Fruit fly (Drosophila melanogaster) whole organism, embryonic: ENCODE measurements around the gene Rnb.

Experiments used
- CG10209 ChIP-seq: fragments of 200-800 bp; sonication (Bioruptor generic); optimal IDR thresholded peaks from 3 replicates; lab custom pipeline; 2017; ENCODE audit warnings: missing biosample characterization, mild to moderate bottlenecking, missing genetic modification characterization, missing genetic modification reagents
- CG15269 ChIP-seq: fragments of 200-800 bp; sonication (Bioruptor generic); optimal IDR thresholded peaks from 2 replicates; lab custom pipeline; 2018; ENCODE audit warnings: missing biosample characterization, mild to moderate bottlenecking, missing genetic modification characterization, moderate library complexity
- CG17612 ChIP-seq: fragments of 200-800 bp; sonication (Bioruptor generic); IDR thresholded peaks from 2 replicates; pipeline ENCODE4 v1.3.6; 2022; ENCODE audit warnings: missing biosample characterization, missing genetic modification characterization
- CG6175 ChIP-seq: fragments of 200-800 bp; sonication (Bioruptor generic); IDR thresholded peaks from 3 replicates; pipeline ENCODE4 v1.3.6; 2022; ENCODE audit warnings: missing biosample characterization, missing genetic modification characterization
- NFAT ChIP-seq: fragments of 200-800 bp; sonication (Bioruptor generic); IDR thresholded peaks from 2 replicates; pipeline ENCODE4 v1.3.6; 2022; ENCODE audit warnings: missing biosample characterization, missing genetic modification characterization
- ara ChIP-seq: fragments of 200-800 bp; sonication (Bioruptor generic); IDR thresholded peaks from 2 replicates; pipeline ENCODE4 v1.3.6; 2022; ENCODE audit warnings: missing biosample characterization, missing genetic modification characterization
- nom ChIP-seq: fragments of 200-800 bp; sonication (Bioruptor generic); optimal IDR thresholded peaks from 2 replicates; lab custom pipeline; 2017; ENCODE audit warnings: missing biosample characterization, missing genetic modification characterization, mild to moderate bottlenecking, moderate library complexity, missing genetic modification reagents
- scrt ChIP-seq: fragments of 200-800 bp; sonication (Bioruptor generic); optimal IDR thresholded peaks from 2 replicates; lab custom pipeline; 2018; ENCODE audit warnings: missing biosample characterization, mild to moderate bottlenecking, missing genetic modification characterization, moderate library complexity

DNA sequence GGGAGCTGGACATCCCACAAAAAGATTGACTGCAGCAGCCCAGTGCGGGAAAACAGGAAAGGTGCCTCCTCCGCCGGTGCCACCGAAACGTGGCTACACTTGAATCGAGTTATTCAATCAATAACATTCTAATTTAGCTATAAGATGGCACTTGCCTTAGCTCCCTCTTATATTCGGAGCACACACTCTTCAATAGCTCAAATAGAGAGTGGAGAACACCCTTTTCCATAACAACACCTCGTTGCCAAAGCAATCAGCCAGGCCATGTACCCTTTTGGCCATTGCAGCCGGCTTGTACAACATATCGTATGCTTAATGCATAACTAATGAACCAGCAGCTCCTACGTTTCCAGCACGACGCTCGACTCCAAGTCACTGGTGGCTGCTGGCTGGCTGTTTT is 38.6 kb upstream of the Rnb start:
- TF ChIP-seq scrt (no peak), nom (no peak), CG15269 (no peak), NFAT (GFP tag; lab: Robert Waterston, UW) (no peak), CG10209 (GFP tag; lab: Kevin White, UChicago) (no peak), ara (GFP tag; lab: Robert Waterston, UW) (no peak), CG17612 (GFP tag; lab: Robert Waterston, UW) (no peak), CG6175 (no peak)
